Worm (Caenorhabditis elegans): ENCODE results near the gene aat-1.

DNA sequence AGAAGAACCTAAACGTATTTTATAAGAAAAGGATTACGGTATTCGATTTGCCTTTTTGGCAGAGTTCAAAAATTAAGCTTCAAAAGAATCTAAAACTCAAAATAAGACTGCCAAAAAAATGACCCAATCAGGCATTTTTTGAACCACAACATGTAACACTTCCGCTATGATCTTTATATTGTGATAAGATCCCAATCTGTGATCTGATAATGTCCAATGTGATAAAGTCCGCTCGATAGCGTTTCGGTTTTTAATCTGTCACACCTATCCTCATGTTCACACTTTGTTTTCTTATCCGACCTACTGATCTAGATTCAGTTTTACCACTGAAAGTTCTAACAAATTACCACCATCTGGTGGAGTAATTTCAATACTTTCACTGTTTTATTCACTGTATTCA is 12.6 kb upstream of the aat-1 start:
- TF ChIP-seq him-1 (tag; optimal IDR thresholded peaks at IDR 0.05): no peak
- TF ChIP-seq W03F9.2 (tag; optimal IDR thresholded peaks at IDR 0.05): no peak
- TF ChIP-seq dao-5 (tag; optimal IDR thresholded peaks at IDR 0.05): no peak
